Worm (Caenorhabditis elegans): ENCODE measurements around the gene pst-2.

Gene pst-2

DNA sequence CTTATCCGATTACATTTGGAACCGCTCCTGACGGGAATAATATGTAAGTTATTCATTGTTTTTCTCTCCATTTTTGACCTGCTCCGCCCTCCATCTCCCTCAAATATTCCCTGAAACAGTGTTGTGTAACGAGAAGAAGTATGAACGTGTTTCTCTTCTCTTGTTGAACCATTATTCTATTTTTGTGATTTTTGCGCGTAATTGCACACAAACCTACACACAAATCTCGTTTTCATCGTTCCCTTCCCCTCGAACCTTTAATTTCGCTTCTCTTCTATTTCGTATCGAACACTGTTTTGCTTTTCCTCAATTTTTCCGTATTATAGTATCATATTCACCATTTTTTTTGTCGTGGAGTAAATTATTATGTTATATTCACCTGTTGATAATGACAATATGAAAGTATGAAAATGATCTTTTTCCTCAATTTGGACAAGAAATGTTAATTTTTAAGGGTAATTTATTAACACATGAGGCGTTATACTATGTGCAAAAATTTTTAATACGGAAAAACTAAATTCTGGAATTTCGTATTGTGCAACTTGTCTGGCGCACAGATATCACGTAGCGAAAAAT, 37.0 kb downstream of the pst-2 start:
- no peak for TF ChIP-seq aly-1 (tag; optimal IDR thresholded peaks at IDR 0.05)
- no peak for TF ChIP-seq ceh-13 (GFP tag; optimal IDR thresholded peaks at IDR 0.05)
- TF ChIP-seq hmbx-1 (tag; optimal IDR thresholded peaks at IDR 0.05), result no peak
- TF ChIP-seq ets-7 (tag; optimal IDR thresholded peaks at IDR 0.05), result no peak
- TF ChIP-seq hnd-1 (tag; optimal IDR thresholded peaks at IDR 0.05), result no peak
- TF ChIP-seq pes-1 (GFP tag; IDR thresholded peaks at IDR 0.05), result no peak
- no peak for TF ChIP-seq tbx-37 (GFP tag; conservative IDR thresholded peaks at IDR 0.05)
- TF ChIP-seq ceh-36 (tag; optimal IDR thresholded peaks at IDR 0.05), result no peak

DNA sequence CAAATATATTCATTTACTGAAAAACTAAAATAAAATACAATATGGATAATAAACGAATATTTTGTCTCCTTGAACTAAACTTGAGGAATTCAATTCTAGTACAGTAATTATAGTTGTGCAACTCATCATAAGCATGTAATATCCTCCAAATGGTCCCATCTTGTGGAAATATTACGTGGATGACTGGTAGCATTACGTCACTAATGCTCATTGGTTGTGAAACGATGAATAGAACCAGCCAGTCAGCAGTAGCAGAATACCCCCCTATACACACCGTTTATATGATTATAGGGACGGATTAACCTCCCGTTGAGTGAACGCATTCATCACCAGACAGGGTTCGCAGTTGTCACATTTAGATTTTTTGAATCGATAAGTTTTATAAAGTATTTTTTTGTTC, 38.2 kb downstream of the pst-2 start:
- TF ChIP-seq aly-1 (tag; optimal IDR thresholded peaks at IDR 0.05), result no peak
- no peak for TF ChIP-seq pes-1 (GFP tag; IDR thresholded peaks at IDR 0.05)
- no peak for TF ChIP-seq hnd-1 (tag; optimal IDR thresholded peaks at IDR 0.05)
- TF ChIP-seq scrt-1 (GFP tag; IDR thresholded peaks at IDR 0.05), result no peak
- TF ChIP-seq sea-1 (GFP tag; conservative IDR thresholded peaks at IDR 0.05), result no peak
- TF ChIP-seq flt-1 (GFP tag; IDR thresholded peaks at IDR 0.05), result no peak
- no peak for TF ChIP-seq F13C5.2 (tag; optimal IDR thresholded peaks at IDR 0.05)
- TF ChIP-seq tra-4 (tag; optimal IDR thresholded peaks at IDR 0.05), result no peak
- TF ChIP-seq ceh-36 (tag; optimal IDR thresholded peaks at IDR 0.05), result no peak
- TF ChIP-seq ama-1 (optimal IDR thresholded peaks at IDR 0.05), result no peak
- TF ChIP-seq tbx-37 (GFP tag; conservative IDR thresholded peaks at IDR 0.05), result no peak

DNA sequence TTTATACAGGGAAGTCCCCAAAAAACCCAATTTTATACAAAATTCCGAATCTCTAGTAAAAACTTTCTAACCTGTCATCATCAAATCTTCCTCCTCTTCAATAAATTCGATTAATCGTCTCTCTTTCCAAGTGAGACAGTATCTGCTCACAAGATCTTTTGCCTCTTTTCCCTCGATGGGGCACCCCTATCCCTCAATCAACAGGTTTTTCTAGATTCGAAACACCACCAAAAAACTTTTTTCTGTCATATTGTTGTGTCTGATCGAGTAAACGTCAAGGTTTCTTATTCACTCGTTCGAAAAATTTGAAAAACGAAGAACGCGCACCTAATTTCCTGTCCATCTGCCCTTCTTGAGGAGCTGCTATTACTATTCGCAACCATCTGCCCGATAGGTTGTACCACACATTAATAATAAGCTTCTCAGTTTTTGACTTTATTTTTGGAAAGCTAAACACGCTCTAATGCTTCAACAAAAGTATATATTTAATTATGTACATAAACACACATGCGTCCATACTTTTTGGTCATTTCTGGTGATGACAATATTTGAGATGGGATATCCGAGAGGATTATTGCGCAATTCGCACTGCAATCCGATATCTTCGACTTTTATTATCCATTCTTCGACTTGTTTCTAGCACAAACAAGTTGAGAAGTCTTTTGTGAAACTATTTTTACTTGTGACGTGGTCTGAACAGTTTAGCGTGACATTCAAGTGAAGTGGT, 39.0 kb downstream of the pst-2 start:
- TF ChIP-seq hmbx-1 (tag; optimal IDR thresholded peaks at IDR 0.05), result no peak
- no peak for TF ChIP-seq flt-1 (GFP tag; IDR thresholded peaks at IDR 0.05)
- TF ChIP-seq hmg-4 (GFP tag; optimal IDR thresholded peaks at IDR 0.05), result no peak

DNA sequence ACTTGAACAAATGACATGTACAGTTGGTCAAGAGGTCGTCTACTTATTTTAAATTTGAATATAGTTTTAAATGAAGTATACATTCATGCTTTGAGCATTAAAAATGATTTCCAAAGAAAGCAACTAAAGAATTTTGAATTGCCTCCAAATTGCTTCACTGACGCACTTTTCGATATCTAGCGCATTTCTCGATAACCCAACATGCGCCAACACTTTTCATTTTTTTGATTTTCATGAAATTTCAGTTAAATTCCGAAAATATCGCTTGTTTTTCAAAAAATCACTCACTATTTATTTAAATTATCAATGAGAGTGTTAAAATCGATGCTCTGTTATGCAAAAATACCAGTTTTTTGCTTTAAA, 39.6 kb downstream of the pst-2 start:
- TF ChIP-seq sea-1 (GFP tag; conservative IDR thresholded peaks at IDR 0.05), result no peak
- TF ChIP-seq pes-1 (GFP tag; IDR thresholded peaks at IDR 0.05), result no peak
- TF ChIP-seq flt-1 (GFP tag; IDR thresholded peaks at IDR 0.05), result no peak
- no peak for TF ChIP-seq ama-1 (optimal IDR thresholded peaks at IDR 0.05)
- TF ChIP-seq hnd-1 (tag; optimal IDR thresholded peaks at IDR 0.05), result no peak
- no peak for TF ChIP-seq tbx-37 (GFP tag; conservative IDR thresholded peaks at IDR 0.05)
- TF ChIP-seq B0310.2 (tag; optimal IDR thresholded peaks at IDR 0.05), result no peak
- no peak for TF ChIP-seq ceh-36 (tag; optimal IDR thresholded peaks at IDR 0.05)

DNA sequence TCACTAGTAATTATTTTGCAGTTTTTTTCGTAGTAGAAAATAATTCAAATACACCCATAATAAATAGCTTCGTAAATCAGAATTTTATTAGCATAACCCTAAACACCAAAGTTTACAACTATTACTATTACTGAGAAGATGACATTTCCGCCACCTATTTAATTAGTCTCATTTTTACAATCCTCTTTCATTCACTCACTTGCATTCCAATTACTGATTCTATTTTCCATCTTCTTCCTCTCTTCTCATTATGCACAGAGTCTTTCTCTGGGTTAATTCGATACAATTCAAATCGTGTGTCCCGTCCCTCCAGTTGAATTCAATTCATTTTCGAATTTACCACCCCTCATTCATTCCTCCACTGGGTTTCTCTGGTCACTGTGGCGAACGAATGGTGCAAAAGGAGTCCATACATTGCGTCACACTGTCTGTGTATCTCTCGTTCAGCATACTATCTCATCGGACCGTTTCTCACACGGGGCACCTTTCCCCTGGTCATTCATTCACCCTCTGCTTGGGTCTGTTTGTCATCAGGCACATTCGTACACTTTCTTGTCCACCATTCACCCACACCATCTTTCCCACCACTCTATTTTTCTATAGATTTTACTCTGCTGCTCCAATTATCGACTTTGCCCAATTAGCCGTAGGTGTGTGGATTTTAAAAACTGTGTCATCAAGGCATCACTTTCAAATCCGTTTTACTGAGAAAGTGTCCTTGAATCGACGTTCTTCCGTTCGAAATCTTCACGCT, 40.2 kb downstream of the pst-2 start:
- no peak for TF ChIP-seq hnd-1 (tag; optimal IDR thresholded peaks at IDR 0.05)
- TF ChIP-seq ceh-13 (GFP tag; optimal IDR thresholded peaks at IDR 0.05), result no peak
- TF ChIP-seq tbx-37 (GFP tag; conservative IDR thresholded peaks at IDR 0.05), result no peak
- TF ChIP-seq sea-1 (GFP tag; conservative IDR thresholded peaks at IDR 0.05), result no peak
- peak; percentile 27 for TF ChIP-seq hmg-4 (GFP tag; optimal IDR thresholded peaks at IDR 0.05)
- TF ChIP-seq flt-1 (GFP tag; IDR thresholded peaks at IDR 0.05), result no peak
- TF ChIP-seq scrt-1 (GFP tag; IDR thresholded peaks at IDR 0.05), result 0 out of 2 replicates have a peak, but pooled peaks have one; percentile 9
- TF ChIP-seq pes-1 (GFP tag; IDR thresholded peaks at IDR 0.05), result no peak
- no peak for TF ChIP-seq F13C5.2 (tag; optimal IDR thresholded peaks at IDR 0.05)
- TF ChIP-seq ets-7 (tag; optimal IDR thresholded peaks at IDR 0.05), result no peak
- no peak for TF ChIP-seq ama-1 (optimal IDR thresholded peaks at IDR 0.05)
- peak; percentile 51 for TF ChIP-seq aly-1 (tag; optimal IDR thresholded peaks at IDR 0.05)
- no peak for TF ChIP-seq B0310.2 (tag; optimal IDR thresholded peaks at IDR 0.05)
- TF ChIP-seq hmbx-1 (tag; optimal IDR thresholded peaks at IDR 0.05), result no peak
- no peak for TF ChIP-seq tra-4 (tag; optimal IDR thresholded peaks at IDR 0.05)
- TF ChIP-seq ceh-36 (tag; optimal IDR thresholded peaks at IDR 0.05), result no peak
- no peak for TF ChIP-seq tbx-11 (GFP tag; IDR thresholded peaks at IDR 0.05)

DNA sequence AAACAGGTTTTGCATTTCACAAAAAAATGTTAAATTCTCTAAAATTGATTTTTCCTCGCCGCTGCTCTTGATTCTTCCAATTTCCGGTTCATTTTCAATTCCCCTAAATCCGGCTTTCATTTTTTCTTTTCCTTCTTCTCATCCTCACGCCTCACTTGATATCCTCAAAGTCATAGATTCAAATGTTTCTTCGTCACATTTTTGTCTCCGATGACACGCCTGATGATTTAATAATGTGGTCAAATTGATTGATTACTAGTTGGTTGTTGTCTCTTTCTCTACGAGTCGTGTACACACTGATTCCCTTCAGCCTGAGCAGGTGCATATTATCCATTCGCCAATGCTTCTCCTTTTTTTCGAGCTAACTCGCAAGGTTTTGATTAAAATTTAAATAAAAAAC, 41.3 kb downstream of the pst-2 start:
- TF ChIP-seq ceh-13 (GFP tag; optimal IDR thresholded peaks at IDR 0.05) (no peak), tbx-37 (GFP tag; conservative IDR thresholded peaks at IDR 0.05) (no peak), hmg-4 (GFP tag; optimal IDR thresholded peaks at IDR 0.05) (no peak), sea-1 (GFP tag; conservative IDR thresholded peaks at IDR 0.05) (no peak), aly-1 (tag; optimal IDR thresholded peaks at IDR 0.05) (no peak), scrt-1 (GFP tag; IDR thresholded peaks at IDR 0.05) (no peak)

DNA sequence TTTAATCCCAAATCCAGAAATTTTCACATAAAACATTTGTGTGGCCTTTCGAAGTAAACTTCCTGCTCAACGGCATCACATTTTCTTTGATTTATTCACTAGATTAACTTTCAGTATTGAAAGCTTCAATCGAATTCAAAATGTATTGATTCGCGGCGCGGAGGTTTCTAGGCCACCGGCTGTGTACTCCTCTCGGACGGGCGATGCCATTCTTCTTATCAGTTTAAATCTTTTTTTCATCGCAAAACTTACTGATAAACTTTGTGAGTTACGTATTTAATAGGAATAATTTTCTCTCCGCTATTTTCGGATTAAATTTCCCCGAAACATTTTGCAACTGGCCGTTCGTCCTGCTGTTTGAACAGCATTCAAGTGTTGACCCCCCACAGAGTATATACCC, 41.7 kb downstream of the pst-2 start:
- no peak for TF ChIP-seq hnd-1 (tag; optimal IDR thresholded peaks at IDR 0.05)
- TF ChIP-seq ceh-13 (GFP tag; optimal IDR thresholded peaks at IDR 0.05), result no peak
- no peak for TF ChIP-seq pes-1 (GFP tag; IDR thresholded peaks at IDR 0.05)
- no peak for TF ChIP-seq scrt-1 (GFP tag; IDR thresholded peaks at IDR 0.05)
- TF ChIP-seq ama-1 (optimal IDR thresholded peaks at IDR 0.05), result no peak
- TF ChIP-seq tbx-11 (GFP tag; IDR thresholded peaks at IDR 0.05), result no peak
- no peak for TF ChIP-seq ceh-36 (tag; optimal IDR thresholded peaks at IDR 0.05)
- TF ChIP-seq hmg-4 (GFP tag; optimal IDR thresholded peaks at IDR 0.05), result peak; percentile 21
- TF ChIP-seq tbx-37 (GFP tag; conservative IDR thresholded peaks at IDR 0.05), result peak; percentile 12; the same call in 1 of the 2 replicates
- no peak for TF ChIP-seq F13C5.2 (tag; optimal IDR thresholded peaks at IDR 0.05)
- no peak for TF ChIP-seq hmbx-1 (tag; optimal IDR thresholded peaks at IDR 0.05)

Data from whole organism, early embryonic.